Fruit fly (Drosophila melanogaster): ENCODE data around the gene CG4098.

CG4098 gene

DNA sequence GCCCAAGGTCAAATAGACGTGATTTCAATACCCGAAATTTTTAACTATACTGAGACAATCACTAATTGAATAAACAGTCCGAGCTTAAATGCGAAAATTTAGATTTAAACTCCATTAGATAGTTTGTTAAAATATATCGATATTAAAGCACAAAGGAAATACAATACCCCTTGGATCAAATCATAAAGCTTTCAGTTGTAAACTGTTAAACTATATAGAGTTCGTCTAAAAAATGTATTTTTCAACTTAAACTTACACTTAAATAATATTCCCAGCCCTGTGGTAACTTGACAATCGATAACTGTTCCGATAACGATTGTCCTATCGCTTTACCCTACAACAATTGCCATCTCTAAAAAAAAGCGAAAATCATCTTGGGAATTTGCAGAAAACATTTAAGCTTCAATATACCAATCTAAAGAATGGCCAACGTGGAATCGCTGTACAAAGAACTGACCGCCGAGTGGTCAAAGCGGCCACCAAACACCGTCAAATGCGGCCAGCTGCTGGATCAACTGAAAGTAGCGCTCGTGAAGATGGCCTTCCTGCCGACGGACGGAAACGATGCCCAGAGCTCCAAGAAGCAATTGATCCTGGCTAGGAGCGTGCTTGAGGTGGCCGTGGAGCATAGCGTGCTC, 26.4 kb downstream of the CG4098 start, which contains the start of gene Rpn12 (continued):
- peak; percentile 7 for TF ChIP-seq Mes4 (GFP tag; optimal IDR thresholded peaks at IDR 0.05)
- TF ChIP-seq amos (GFP tag; IDR thresholded peaks at IDR 0.05; ENCODE audit: partially characterized antibody) = peak; percentile 84
- no peak for TF ChIP-seq chn (GFP tag; optimal IDR thresholded peaks at IDR 0.05)
- peak; percentile 38 for TF ChIP-seq CG14710 (tag; optimal IDR thresholded peaks at IDR 0.05)
- TF ChIP-seq ATbp (GFP tag; optimal IDR thresholded peaks at IDR 0.05) = no peak
- no peak for TF ChIP-seq toy (GFP tag; IDR thresholded peaks at IDR 0.05)
- TF ChIP-seq Bteb2 (GFP tag; optimal IDR thresholded peaks at IDR 0.05) = peak; percentile 65
- no peak for TF ChIP-seq da (GFP tag; optimal IDR thresholded peaks at IDR 0.05)
- peak; percentile 40 for TF ChIP-seq CG9817 (tag; optimal IDR thresholded peaks at IDR 0.05)
- no peak for TF ChIP-seq CG10654 (GFP tag; optimal IDR thresholded peaks at IDR 0.05)
- no peak for TF ChIP-seq cato (GFP tag; optimal IDR thresholded peaks at IDR 0.05; ENCODE audit: borderline replicate concordance)
- TF ChIP-seq CG3407 (GFP tag; optimal IDR thresholded peaks at IDR 0.05) = no peak
- TF ChIP-seq shn (GFP tag; optimal IDR thresholded peaks at IDR 0.05) = no peak
- TF ChIP-seq B-H1 (GFP tag; IDR thresholded peaks at IDR 0.05) = no peak
- TF ChIP-seq Scr (GFP tag; IDR thresholded peaks at IDR 0.05; ENCODE audit: partially characterized antibody) = peak; percentile 85
- TF ChIP-seq Mad (GFP tag; optimal IDR thresholded peaks at IDR 0.05) = no peak
- TF ChIP-seq CG14965 (GFP tag; optimal IDR thresholded peaks at IDR 0.05; ENCODE audit: borderline replicate concordance) = no peak
- no peak for TF ChIP-seq Oaz (GFP tag; IDR thresholded peaks at IDR 0.05)
- TF ChIP-seq fd64A (GFP tag; optimal IDR thresholded peaks at IDR 0.05) = no peak
- TF ChIP-seq Atf-2 (GFP tag; optimal IDR thresholded peaks at IDR 0.05) = no peak
- TF ChIP-seq zfh2 (GFP tag; optimal IDR thresholded peaks at IDR 0.05) = peak; percentile 29
- peak; percentile 11 for TF ChIP-seq CG12104 (GFP tag; optimal IDR thresholded peaks at IDR 0.05)
- peak; percentile 59 for TF ChIP-seq CG10147 (GFP tag; optimal IDR thresholded peaks at IDR 0.05)
- TF ChIP-seq Ssrp (tag; optimal IDR thresholded peaks at IDR 0.05) = no peak
- no peak for TF ChIP-seq CG2199 (GFP tag; IDR thresholded peaks at IDR 0.05)
- no peak for TF ChIP-seq disco-r (GFP tag; optimal IDR thresholded peaks at IDR 0.05)
- no peak for TF ChIP-seq tgo (GFP tag; IDR thresholded peaks at IDR 0.05)
- TF ChIP-seq ind (GFP tag; optimal IDR thresholded peaks at IDR 0.05) = peak; percentile 37
- no peak for TF ChIP-seq D (optimal IDR thresholded peaks at IDR 0.05)
- no peak for TF ChIP-seq D (GFP tag; optimal IDR thresholded peaks at IDR 0.05)
- no peak for TF ChIP-seq maf-S (GFP tag; optimal IDR thresholded peaks at IDR 0.05)
- TF ChIP-seq HLH54F (GFP tag; optimal IDR thresholded peaks at IDR 0.05) = peak; percentile 15
- TF ChIP-seq fd102C (GFP tag; optimal IDR thresholded peaks at IDR 0.05) = no peak
- no peak for TF ChIP-seq dysf (GFP tag; IDR thresholded peaks at IDR 0.05)
- no peak for TF ChIP-seq CTCF (GFP tag; optimal IDR thresholded peaks at IDR 0.05)
- TF ChIP-seq CG3065 (GFP tag; optimal IDR thresholded peaks at IDR 0.05) = no peak
- peak; percentile 42 for TF ChIP-seq Nf-YC (tag; optimal IDR thresholded peaks at IDR 0.05)
- no peak for TF ChIP-seq CG18619 (GFP tag; optimal IDR thresholded peaks at IDR 0.05)
- TF ChIP-seq CG2875 (GFP tag; optimal IDR thresholded peaks at IDR 0.05) = no peak
- no peak for TF ChIP-seq CG14667 (GFP tag; IDR thresholded peaks at IDR 0.05)
- peak; percentile 85 for TF ChIP-seq CG6791 (GFP tag; IDR thresholded peaks at IDR 0.05; ENCODE audit: partially characterized antibody)
- TF ChIP-seq Trl (optimal IDR thresholded peaks at IDR 0.05) = no peak
- TF ChIP-seq Trl (GFP tag; optimal IDR thresholded peaks at IDR 0.05) = no peak
- TF ChIP-seq CG3281 (GFP tag; optimal IDR thresholded peaks at IDR 0.05) = peak; percentile 20
- no peak for TF ChIP-seq CG17328 (GFP tag; IDR thresholded peaks at IDR 0.05)
- TF ChIP-seq mam (GFP tag; optimal IDR thresholded peaks at IDR 0.05) = peak; percentile 62
- TF ChIP-seq CG5180 (GFP tag; optimal IDR thresholded peaks at IDR 0.05) = no peak
- no peak for TF ChIP-seq kni (GFP tag; optimal IDR thresholded peaks at IDR 0.05)
- TF ChIP-seq CG10366 (GFP tag; IDR thresholded peaks at IDR 0.05) = no peak
- peak; percentile 37 for TF ChIP-seq slp2 (GFP tag; optimal IDR thresholded peaks at IDR 0.05)
- peak; percentile 89 for TF ChIP-seq HLH4C (GFP tag; IDR thresholded peaks at IDR 0.05; ENCODE audit: partially characterized antibody)
- TF ChIP-seq odd (GFP tag; optimal IDR thresholded peaks at IDR 0.05) = no peak
